Fruit fly (Drosophila melanogaster) whole organism: ENCODE data around the gene CG15728.

ENCODE experiments used
- CG8478 ChIP-seq: fragments of >200 bp; optimal IDR thresholded peaks from 2 replicates; lab custom pipeline; 2018; ENCODE audit warnings: inconsistent platforms
- Dll ChIP-seq: fragments of >200 bp; optimal IDR thresholded peaks from 2 replicates; lab custom pipeline; 2017
- EcR ChIP-seq, 2 experiments: fragments of >200 bp; optimal IDR thresholded peaks; 2 replicates each; lab custom pipeline; 2017; ENCODE audit warnings: missing biosample characterization in 2 of 2, missing genetic modification characterization in 2 of 2, missing genetic modification reagents in 2 of 2
- pan ChIP-seq: fragments of >200 bp; optimal IDR thresholded peaks from 2 replicates; lab custom pipeline; 2017
- psq ChIP-seq: fragments of >200 bp; optimal IDR thresholded peaks from 2 replicates; lab custom pipeline; 2017
- usp ChIP-seq: fragments of >200 bp; optimal IDR thresholded peaks from 2 replicates; lab custom pipeline; 2017; ENCODE audit warnings: missing biosample characterization, missing genetic modification characterization, mixed read lengths

DNA sequence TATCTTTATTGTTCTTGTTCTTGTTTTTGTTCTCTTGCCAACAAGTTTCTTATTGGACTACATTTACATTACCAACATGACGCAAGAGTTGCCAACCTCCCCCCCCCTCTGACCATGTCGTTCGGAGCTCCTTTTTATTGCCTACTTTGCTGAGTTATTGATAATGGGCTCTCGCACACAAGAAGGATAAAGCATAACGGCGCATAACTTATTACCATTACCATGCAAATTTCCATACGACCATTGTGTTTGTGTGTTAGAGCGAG is 8.0 kb downstream of the CG15728 start:
- TF ChIP-seq Dll (no peak), pan (lab: Kevin White, UChicago) (no peak), psq (no peak), EcR (GFP tag; optimal IDR thresholded peaks at IDR 0.05; lab: Kevin White, UChicago) (no peak), usp (no peak), CG8478 (lab: Kevin White, UChicago) (no peak)
